Worm (Caenorhabditis elegans): ENCODE results near the gene K10G4.5.

Gene K10G4.5

ce11 chrV:17317786-17318185, 16.5 kb upstream of the K10G4.5 start, which contains the start of gene srz-58:
Gene srz-58, plus strand, starts transcription at chrV:17318147.
- TF ChIP-seq ceh-43 (GFP tag; optimal IDR thresholded peaks at IDR 0.05), result no peak
- TF ChIP-seq unc-39 (tag; optimal IDR thresholded peaks at IDR 0.05), result no peak
- no peak for TF ChIP-seq nhr-2 (tag; optimal IDR thresholded peaks at IDR 0.05)
- no peak for TF ChIP-seq ceh-39 (tag; optimal IDR thresholded peaks at IDR 0.05)
- no peak for TF ChIP-seq M03D4.4 (tag; optimal IDR thresholded peaks at IDR 0.05)
- TF ChIP-seq unc-120 (tag; optimal IDR thresholded peaks at IDR 0.05; ENCODE audit: poor library complexity, severe bottlenecking), result no peak
- TF ChIP-seq zip-8 (tag; optimal IDR thresholded peaks at IDR 0.05), result no peak
- TF ChIP-seq snpc-4 (tag; optimal IDR thresholded peaks at IDR 0.05), result no peak
- TF ChIP-seq ham-2 (GFP tag; optimal IDR thresholded peaks at IDR 0.05), result no peak
- TF ChIP-seq nhr-28 (tag; optimal IDR thresholded peaks at IDR 0.05), result no peak
- TF ChIP-seq elt-1 (tag; optimal IDR thresholded peaks at IDR 0.05; ENCODE audit: borderline replicate concordance, insufficient read depth), result no peak
- no peak for TF ChIP-seq sem-2 (GFP tag; optimal IDR thresholded peaks at IDR 0.05)
- TF ChIP-seq sptf-1 (tag; optimal IDR thresholded peaks at IDR 0.05), result no peak
- TF ChIP-seq lin-13 (tag; optimal IDR thresholded peaks at IDR 0.05), result no peak
- no peak for TF ChIP-seq unc-62 (GFP tag; optimal IDR thresholded peaks at IDR 0.05)
- no peak for TF ChIP-seq flh-1 (GFP tag; optimal IDR thresholded peaks at IDR 0.05)
- TF ChIP-seq bed-3 (GFP tag; optimal IDR thresholded peaks at IDR 0.05), result no peak
- no peak for TF ChIP-seq nhr-76 (tag; optimal IDR thresholded peaks at IDR 0.05)
- no peak for TF ChIP-seq hlh-1 (tag; optimal IDR thresholded peaks at IDR 0.05)
- TF ChIP-seq tbx-8 (GFP tag; optimal IDR thresholded peaks at IDR 0.05), result no peak

- TF ChIP-seq nhr-12 (tag; optimal IDR thresholded peaks at IDR 0.05) (no peak), tbx-8 (GFP tag; optimal IDR thresholded peaks at IDR 0.05) (no peak), elt-1 (tag; optimal IDR thresholded peaks at IDR 0.05; ENCODE audit: borderline replicate concordance, insufficient read depth) (no peak), ces-1 (GFP tag; optimal IDR thresholded peaks at IDR 0.05) (no peak), drap-1 (GFP tag; optimal IDR thresholded peaks at IDR 0.05) (no peak), zip-8 (tag; optimal IDR thresholded peaks at IDR 0.05) (no peak), sem-2 (GFP tag; optimal IDR thresholded peaks at IDR 0.05) (no peak), lsy-2 (tag; optimal IDR thresholded peaks at IDR 0.05) (no peak), nhr-76 (tag; optimal IDR thresholded peaks at IDR 0.05) (no peak), ceh-43 (GFP tag; optimal IDR thresholded peaks at IDR 0.05) (no peak), mep-1 (tag; optimal IDR thresholded peaks at IDR 0.05) (no peak), nhr-2 (tag; optimal IDR thresholded peaks at IDR 0.05) (no peak), ceh-83 (GFP tag; optimal IDR thresholded peaks at IDR 0.05) (no peak), hlh-1 (tag; optimal IDR thresholded peaks at IDR 0.05) (no peak), blmp-1 (tag; optimal IDR thresholded peaks at IDR 0.05) (no peak), flh-1 (GFP tag; optimal IDR thresholded peaks at IDR 0.05) (no peak), mab-5 (tag; optimal IDR thresholded peaks at IDR 0.05) (no peak), M03D4.4 (tag; optimal IDR thresholded peaks at IDR 0.05) (no peak), ham-2 (GFP tag; optimal IDR thresholded peaks at IDR 0.05) (no peak), ztf-11 (tag; optimal IDR thresholded peaks at IDR 0.05) (no peak)
Observed at ce11 chrV:17317297-17317696, 16.0 kb upstream of the K10G4.5 start.

- TF ChIP-seq ceh-43 (GFP tag; optimal IDR thresholded peaks at IDR 0.05), result no peak
- no peak for TF ChIP-seq pha-4 (tag; optimal IDR thresholded peaks at IDR 0.05)
- no peak for TF ChIP-seq nhr-76 (tag; optimal IDR thresholded peaks at IDR 0.05)
- TF ChIP-seq unc-62 (GFP tag; optimal IDR thresholded peaks at IDR 0.05), result no peak
Observed at ce11 chrV:17315063-17315462, 13.8 kb upstream of the K10G4.5 start, which contains the start of gene F31E9.6. Gene F31E9.6, minus strand, starts transcription at chrV:17315153.

ce11 chrV:17312386-17312785, 11.1 kb upstream of the K10G4.5 start, which contains the start of gene Y61B8B.3:
Gene Y61B8B.3, minus strand, starts transcription at chrV:17312486.
- TF ChIP-seq blmp-1 (tag; optimal IDR thresholded peaks at IDR 0.05), result no peak
- TF ChIP-seq unc-62 (GFP tag; optimal IDR thresholded peaks at IDR 0.05), result no peak
- TF ChIP-seq nhr-2 (tag; optimal IDR thresholded peaks at IDR 0.05), result no peak
- TF ChIP-seq drap-1 (GFP tag; optimal IDR thresholded peaks at IDR 0.05), result no peak
- TF ChIP-seq ham-2 (GFP tag; optimal IDR thresholded peaks at IDR 0.05), result no peak
- TF ChIP-seq zip-8 (tag; optimal IDR thresholded peaks at IDR 0.05), result no peak
- TF ChIP-seq M03D4.4 (tag; optimal IDR thresholded peaks at IDR 0.05), result no peak
- no peak for TF ChIP-seq hlh-1 (tag; optimal IDR thresholded peaks at IDR 0.05)
- TF ChIP-seq lsy-2 (tag; optimal IDR thresholded peaks at IDR 0.05), result no peak
- TF ChIP-seq mls-2 (tag; optimal IDR thresholded peaks at IDR 0.05), result no peak
- TF ChIP-seq ceh-43 (GFP tag; optimal IDR thresholded peaks at IDR 0.05), result no peak
- TF ChIP-seq snpc-4 (tag; optimal IDR thresholded peaks at IDR 0.05), result no peak
- no peak for TF ChIP-seq cnd-1 (tag; optimal IDR thresholded peaks at IDR 0.05)
- no peak for TF ChIP-seq unc-120 (tag; optimal IDR thresholded peaks at IDR 0.05; ENCODE audit: poor library complexity, severe bottlenecking)
- TF ChIP-seq ceh-83 (GFP tag; optimal IDR thresholded peaks at IDR 0.05), result no peak
- no peak for TF ChIP-seq nhr-76 (tag; optimal IDR thresholded peaks at IDR 0.05)
- no peak for TF ChIP-seq flh-1 (GFP tag; optimal IDR thresholded peaks at IDR 0.05)
- no peak for TF ChIP-seq unc-39 (tag; optimal IDR thresholded peaks at IDR 0.05)
- no peak for TF ChIP-seq mep-1 (tag; optimal IDR thresholded peaks at IDR 0.05)
- no peak for TF ChIP-seq sptf-1 (tag; optimal IDR thresholded peaks at IDR 0.05)
